Worm (Caenorhabditis elegans) whole organism, L1 larva: ENCODE measurements around the gene F22B5.10.

Experiments used
- C16A3.4 ChIP-seq: fragments of 150-350 bp; optimal IDR thresholded peaks from 2 replicates; lab custom pipeline; 2014; ENCODE audit warnings: missing biosample characterization, missing genetic modification characterization
- C34B4.2 ChIP-seq: sonication (generic microtip); optimal IDR thresholded peaks from 2 replicates; lab custom pipeline; 2017; ENCODE audit warnings: mild to moderate bottlenecking, missing genetic modification characterization, missing compliant biosample characterization
- aha-1 ChIP-seq: fragments of 150-350 bp; optimal IDR thresholded peaks from 2 replicates; lab custom pipeline; 2014; ENCODE audit warnings: missing biosample characterization, missing genetic modification characterization
- alr-1 ChIP-seq: fragments of 200-800 bp; sonication (Bioruptor generic); optimal IDR thresholded peaks from 2 replicates; lab custom pipeline; 2018; ENCODE audit warnings: borderline replicate concordance, mild to moderate bottlenecking, missing genetic modification characterization, missing compliant biosample characterization
- aly-2 ChIP-seq: fragments of 150-350 bp; optimal IDR thresholded peaks from 2 replicates; lab custom pipeline; 2014; ENCODE audit warnings: missing biosample characterization, missing genetic modification characterization
- blmp-1 ChIP-seq: fragments of 150-350 bp; optimal IDR thresholded peaks from 2 replicates; lab custom pipeline; 2014; ENCODE audit warnings: missing biosample characterization, missing genetic modification characterization
- ceh-82 ChIP-seq, 3 experiments: fragments of 150-350 bp in 1 of 3; sonication (generic microtip) in 2 of 3; optimal IDR thresholded peaks; 2 replicates each; lab custom pipeline; 2014 to 2017; ENCODE audit warnings: missing biosample characterization in 3 of 3, missing genetic modification characterization in 3 of 3
- ceh-88 ChIP-seq: fragments of 200-800 bp; sonication (Bioruptor generic); IDR thresholded peaks from 2 replicates; pipeline ENCODE4 v1.3.6; 2022; ENCODE audit warnings: missing genetic modification characterization, missing compliant biosample characterization
- dpl-1 ChIP-seq, 3 experiments: fragments of 150-350 bp in 2 of 3; sonication (generic microtip) in 1 of 3; optimal IDR thresholded peaks; 2 replicates each; lab custom pipeline; 2014 to 2017; ENCODE audit warnings: missing biosample characterization in 3 of 3, missing genetic modification characterization in 3 of 3, missing genetic modification reagents in 3 of 3
- efl-1 ChIP-seq, 4 experiments: fragments of 150-350 bp; optimal IDR thresholded peaks in 3 of 4; peaks in 1 of 4; 1 replicate in 1 of 4; 2 replicates in 3 of 4; lab custom pipeline; 2014; ENCODE audit warnings: missing biosample characterization in 2 of 4, missing genetic modification characterization in 2 of 4, missing genetic modification reagents in 2 of 4
- egl-13 ChIP-seq: sonication (generic microtip); optimal IDR thresholded peaks from 2 replicates; lab custom pipeline; 2016; ENCODE audit warnings: missing genotype, missing genetic modification reagents, missing genetic modification characterization, missing compliant biosample characterization
- elt-2 ChIP-seq: sonication (generic microtip); optimal IDR thresholded peaks from 2 replicates; lab custom pipeline; 2016; ENCODE audit warnings: missing genetic modification characterization, mild to moderate bottlenecking, inconsistent platforms, missing compliant biosample characterization, missing genetic modification reagents
- elt-3 ChIP-seq, 6 experiments: fragments of 150-350 bp in 1 of 6; sonication (generic microtip); optimal IDR thresholded peaks; 2 replicates each; lab custom pipeline; 2017 to 2018; ENCODE audit warnings: missing biosample characterization in 6 of 6, missing genetic modification characterization in 6 of 6, inconsistent platforms in 1 of 6
- fkh-8 ChIP-seq: sonication (generic microtip); optimal IDR thresholded peaks from 2 replicates; lab custom pipeline; 2016; ENCODE audit warnings: mild to moderate bottlenecking, missing genetic modification characterization, missing compliant biosample characterization
- irx-1 ChIP-seq: sonication (generic microtip); optimal IDR thresholded peaks from 2 replicates; lab custom pipeline; 2016; ENCODE audit warnings: missing genetic modification characterization, missing compliant biosample characterization
- jun-1 ChIP-seq: fragments of 150-350 bp; optimal IDR thresholded peaks from 2 replicates; lab custom pipeline; 2014; ENCODE audit warnings: missing biosample characterization, missing genetic modification reagents, missing genetic modification characterization
- lin-14 ChIP-seq: fragments of 200-800 bp; sonication (Bioruptor generic); optimal IDR thresholded peaks from 2 replicates; lab custom pipeline; 2018; ENCODE audit warnings: mild to moderate bottlenecking, missing genetic modification characterization, moderate library complexity, missing compliant biosample characterization
- lin-35 ChIP-seq, 2 experiments: fragments of 150-350 bp; optimal IDR thresholded peaks; 2 replicates each; lab custom pipeline; 2014; ENCODE audit warnings: missing biosample characterization in 2 of 2, missing genetic modification characterization in 2 of 2, missing genetic modification reagents in 2 of 2
- lsy-2 ChIP-seq, 2 experiments: fragments of 150-350 bp; optimal IDR thresholded peaks; 2 replicates each; lab custom pipeline; 2014; ENCODE audit warnings: missing biosample characterization in 2 of 2, missing genetic modification characterization in 2 of 2
- mdl-1 ChIP-seq, 2 experiments: fragments of 150-350 bp; optimal IDR thresholded peaks; 2 replicates each; lab custom pipeline; 2014 to 2017; ENCODE audit warnings: missing biosample characterization in 2 of 2, missing genetic modification characterization in 2 of 2, inconsistent platforms in 1 of 2
- nhr-12 ChIP-seq: sonication (generic microtip); optimal IDR thresholded peaks from 2 replicates; lab custom pipeline; 2017; ENCODE audit warnings: missing biosample characterization, missing genetic modification characterization
- nhr-19 ChIP-seq: fragments of 200-800 bp; sonication (Bioruptor generic); conservative IDR thresholded peaks from 2 replicates; pipeline ENCODE4 v1.3.6; 2022; ENCODE audit warnings: missing genetic modification characterization, missing compliant biosample characterization
- nhr-20 ChIP-seq: sonication (generic microtip); optimal IDR thresholded peaks from 2 replicates; lab custom pipeline; 2016; ENCODE audit warnings: mild to moderate bottlenecking, missing genetic modification characterization, missing compliant biosample characterization
- nhr-237 ChIP-seq: fragments of 150-350 bp; optimal IDR thresholded peaks from 2 replicates; lab custom pipeline; 2014; ENCODE audit warnings: missing biosample characterization, missing genetic modification characterization
- nhr-71 ChIP-seq: sonication (generic microtip); optimal IDR thresholded peaks from 2 replicates; lab custom pipeline; 2016; ENCODE audit warnings: mild to moderate bottlenecking, missing genetic modification characterization, moderate library complexity, missing compliant biosample characterization
- nhr-85 ChIP-seq: sonication (generic microtip); peaks from one replicate; lab custom pipeline; 2016; ENCODE audit warnings: missing genetic modification characterization, inconsistent platforms, missing compliant biosample characterization
- nhr-90 ChIP-seq: sonication (generic microtip); optimal IDR thresholded peaks from 2 replicates; lab custom pipeline; 2016; ENCODE audit warnings: mild to moderate bottlenecking, missing genetic modification characterization, missing compliant biosample characterization; ENCODE audit not compliant: poor library complexity
- pag-3 ChIP-seq: sonication (generic microtip); optimal IDR thresholded peaks from 2 replicates; lab custom pipeline; 2017; ENCODE audit warnings: missing genetic modification characterization, mild to moderate bottlenecking, missing compliant biosample characterization, antibody characterized with exemption, borderline replicate concordance; ENCODE audit not compliant: insufficient read depth
- rnt-1 ChIP-seq: sonication (generic microtip); optimal IDR thresholded peaks from 2 replicates; lab custom pipeline; 2016; ENCODE audit warnings: mild to moderate bottlenecking, missing genetic modification characterization, moderate library complexity, missing compliant biosample characterization
- skn-1 ChIP-seq: fragments of 150-350 bp; optimal IDR thresholded peaks from 2 replicates; lab custom pipeline; 2014; ENCODE audit warnings: missing biosample characterization, missing genetic modification characterization
- snpc-4 ChIP-seq: fragments of 150-350 bp; optimal IDR thresholded peaks from 2 replicates; lab custom pipeline; 2014; ENCODE audit warnings: missing biosample characterization, missing genetic modification characterization
- snu-23 ChIP-seq: sonication (generic microtip); optimal IDR thresholded peaks from 2 replicates; lab custom pipeline; 2016; ENCODE audit warnings: missing genetic modification characterization, missing compliant biosample characterization
- tbx-2 ChIP-seq: sonication (generic microtip); optimal IDR thresholded peaks from 2 replicates; lab custom pipeline; 2016; ENCODE audit warnings: missing genetic modification characterization, missing compliant biosample characterization
- tlp-1 ChIP-seq: fragments of 150-350 bp; optimal IDR thresholded peaks from 2 replicates; lab custom pipeline; 2014; ENCODE audit warnings: missing biosample characterization, missing genetic modification characterization
- unc-130 ChIP-seq: fragments of 150-350 bp; optimal IDR thresholded peaks from 2 replicates; lab custom pipeline; 2017; ENCODE audit warnings: missing biosample characterization, missing genetic modification characterization, inconsistent platforms
- unc-30 ChIP-seq: sonication (generic microtip); optimal IDR thresholded peaks from 2 replicates; lab custom pipeline; 2017; ENCODE audit warnings: missing biosample characterization, missing genetic modification characterization
- unc-62 ChIP-seq: fragments of 150-350 bp; optimal IDR thresholded peaks from 2 replicates; lab custom pipeline; 2014; ENCODE audit warnings: missing biosample characterization, missing genetic modification reagents, missing genetic modification characterization
- unc-98 ChIP-seq: fragments of 200-800 bp; sonication (Bioruptor generic); IDR thresholded peaks from 2 replicates; pipeline ENCODE4 v1.3.6; 2022; ENCODE audit warnings: missing genetic modification characterization, missing compliant biosample characterization
- zag-1 ChIP-seq: fragments of 150-350 bp; optimal IDR thresholded peaks from 2 replicates; lab custom pipeline; 2014; ENCODE audit warnings: missing biosample characterization, missing genetic modification characterization
- zip-4 ChIP-seq: fragments of 200-800 bp; sonication (Bioruptor generic); optimal IDR thresholded peaks from 2 replicates; lab custom pipeline; 2018; ENCODE audit warnings: mild to moderate bottlenecking, missing genetic modification characterization, moderate library complexity, missing compliant biosample characterization
- ztf-4 ChIP-seq: fragments of 150-350 bp; optimal IDR thresholded peaks from 2 replicates; lab custom pipeline; 2014; ENCODE audit warnings: missing biosample characterization, missing genetic modification characterization

F22B5.10 gene

ce11 chrII:8483124-8483792 lies 16.3 kb downstream of the F22B5.10 start (continued):
- TF ChIP-seq egl-13 (tag; lab: Kevin White, UChicago) (peak; percentile 34), unc-62 (GFP tag; lab: Kevin White, UChicago) (no peak), efl-1 (optimal IDR thresholded peaks at IDR 0.05; lab: Kevin White, UChicago) (peak; percentile 33 to 51), efl-1 (GFP tag; optimal IDR thresholded peaks at IDR 0.05 in 1 of 2; lab: Kevin White, UChicago) (peak; percentile 68 to 93), dpl-1 (GFP tag; optimal IDR thresholded peaks at IDR 0.05; lab: Kevin White, UChicago) (peak; percentile 45 to 75 (median 56)), nhr-19 (peak; percentile 33), nhr-237 (tag; lab: Kevin White, UChicago) (peak; percentile 40)

- TF ChIP-seq skn-1 (tag; lab: Kevin White, UChicago) (peak; percentile 97), nhr-19 (peak; percentile 49), efl-1 (optimal IDR thresholded peaks at IDR 0.05; lab: Kevin White, UChicago) (no peak), efl-1 (GFP tag; optimal IDR thresholded peaks at IDR 0.05 in 1 of 2; lab: Kevin White, UChicago) (peak in 1 of 2 experiments; percentile 46), aha-1 (tag; lab: Kevin White, UChicago) (peak; percentile 79), nhr-20 (tag; lab: Kevin White, UChicago) (peak; percentile 50), ztf-4 (tag; lab: Kevin White, UChicago) (no peak), blmp-1 (peak; percentile 20), snu-23 (GFP tag; lab: Kevin White, UChicago) (peak; percentile 53), lin-14 (peak; percentile 79), egl-13 (tag; lab: Kevin White, UChicago) (no peak), zag-1 (no peak), tlp-1 (tag; lab: Kevin White, UChicago) (no peak), fkh-8 (tag; lab: Kevin White, UChicago) (peak; percentile 54), nhr-71 (tag; lab: Kevin White, UChicago) (peak; percentile 27)
Observed at ce11 chrII:8483793-8484186, 16.8 kb downstream of the F22B5.10 start, which contains the start of gene taap-1. TSS of gene taap-1 (minus strand) at chrII:8483871.

- TF ChIP-seq ztf-4 (tag; lab: Kevin White, UChicago), result peak; percentile 16
- TF ChIP-seq nhr-20 (tag; lab: Kevin White, UChicago), result peak; percentile 67
- TF ChIP-seq zag-1, result no peak
- TF ChIP-seq lin-35 (GFP tag; optimal IDR thresholded peaks at IDR 0.05; lab: Kevin White, UChicago), result peak in 1 of 2 experiments; percentile 46
- TF ChIP-seq unc-98 (GFP tag; lab: Robert Waterston, UW), result no peak
- TF ChIP-seq elt-2 (tag; lab: Kevin White, UChicago), result peak; percentile 90
- no peak for TF ChIP-seq fkh-8 (tag; lab: Kevin White, UChicago)
- peak in 1 of 3 experiments; percentile 3 for TF ChIP-seq dpl-1 (GFP tag; optimal IDR thresholded peaks at IDR 0.05; lab: Kevin White, UChicago)
- peak; percentile 40 for TF ChIP-seq lin-14
- TF ChIP-seq ceh-88, result no peak
- TF ChIP-seq nhr-71 (tag; lab: Kevin White, UChicago), result peak; percentile 38
- peak in 1 of 2 experiments; percentile 31 for TF ChIP-seq lsy-2 (tag; optimal IDR thresholded peaks at IDR 0.05; lab: Kevin White, UChicago)
- peak; percentile 50 for TF ChIP-seq nhr-85 (tag; lab: Kevin White, UChicago)
- TF ChIP-seq jun-1 (tag; lab: Kevin White, UChicago), result peak; percentile 53
- peak; percentile 19 for TF ChIP-seq C16A3.4
- peak; percentile 59 for TF ChIP-seq snu-23 (GFP tag; lab: Kevin White, UChicago)
- TF ChIP-seq blmp-1, result peak; percentile 31
- peak; percentile 19 for TF ChIP-seq nhr-90 (tag; lab: Kevin White, UChicago)
Observed at ce11 chrII:8484546-8484945, 17.6 kb downstream of the F22B5.10 start.

- peak; percentile 39 for TF ChIP-seq blmp-1
- no peak for TF ChIP-seq irx-1 (tag; lab: Kevin White, UChicago)
- TF ChIP-seq ceh-88, result no peak
- TF ChIP-seq snu-23 (GFP tag; lab: Kevin White, UChicago), result peak; percentile 48
- no peak for TF ChIP-seq ztf-4 (tag; lab: Kevin White, UChicago)
- TF ChIP-seq alr-1 (tag; lab: Kevin White, UChicago), result no peak
- no peak for TF ChIP-seq ceh-82 (tag; optimal IDR thresholded peaks at IDR 0.05; lab: Kevin White, UChicago)
- peak; percentile 90 for TF ChIP-seq nhr-20 (tag; lab: Kevin White, UChicago)
- TF ChIP-seq zip-4, result no peak
- no peak for TF ChIP-seq jun-1 (tag; lab: Kevin White, UChicago)
- TF ChIP-seq efl-1 (optimal IDR thresholded peaks at IDR 0.05; lab: Kevin White, UChicago), result no peak
- TF ChIP-seq efl-1 (GFP tag; optimal IDR thresholded peaks at IDR 0.05 in 1 of 2; lab: Kevin White, UChicago), result peak in 1 of 2 experiments; percentile 79
- no peak for TF ChIP-seq aly-2 (tag; lab: Kevin White, UChicago)
- TF ChIP-seq pag-3 (tag; lab: Kevin White, UChicago), result no peak
- no peak for TF ChIP-seq unc-30
- peak; percentile 89 for TF ChIP-seq elt-2 (tag; lab: Kevin White, UChicago)
- no peak for TF ChIP-seq mdl-1 (tag; optimal IDR thresholded peaks at IDR 0.05; lab: Kevin White, UChicago)
- peak in 2 of 6 experiments; percentile 64 to 67 for TF ChIP-seq elt-3 (tag; optimal IDR thresholded peaks at IDR 0.05; lab: Kevin White, UChicago)
- TF ChIP-seq rnt-1, result no peak
- TF ChIP-seq tbx-2 (tag; lab: Kevin White, UChicago), result peak; percentile 21
- TF ChIP-seq nhr-12 (tag; lab: Kevin White, UChicago), result no peak
- TF ChIP-seq unc-130, result no peak
- no peak for TF ChIP-seq snpc-4 (tag; lab: Kevin White, UChicago)
- no peak for TF ChIP-seq dpl-1 (GFP tag; optimal IDR thresholded peaks at IDR 0.05; lab: Kevin White, UChicago)
- no peak for TF ChIP-seq aha-1 (tag; lab: Kevin White, UChicago)
- TF ChIP-seq C34B4.2 (tag; lab: Kevin White, UChicago), result no peak
Observed at ce11 chrII:8485603-8486002, 18.6 kb downstream of the F22B5.10 start, which contains the start of gene gbh-2. TSS of gene gbh-2 (plus strand) at chrII:8485879.
